Fruit fly (Drosophila melanogaster): ENCODE results near the gene inaF-A.
A peak's percentile ranks its signal among the peaks of the same experiment; 100 is the strongest.

inaF-A gene

dm6 chrX:11715937-11716730, 17.6 kb downstream of the inaF-A start (continued):
- TF ChIP-seq bcd (GFP tag; optimal IDR thresholded peaks at IDR 0.05) (peak; percentile 91), CG5245 (GFP tag; optimal IDR thresholded peaks at IDR 0.05) (peak; percentile 60), CG10321 (GFP tag; IDR thresholded peaks at IDR 0.05) (peak; percentile 23; the same call in 1 of the 2 replicates), Sox102F (GFP tag; optimal IDR thresholded peaks at IDR 0.05) (peak; percentile 87), HLHmδ (GFP tag; optimal IDR thresholded peaks at IDR 0.05) (no peak), CG4360 (GFP tag; IDR thresholded peaks at IDR 0.05) (peak; percentile 34; the same call in 1 of the 2 replicates), Ets65A (GFP tag) (peak; percentile 99), ab (GFP tag; optimal IDR thresholded peaks at IDR 0.05) (peak; percentile 38), YL-1 (GFP tag; optimal IDR thresholded peaks at IDR 0.05) (peak; percentile 24), Ptx1 (GFP tag; IDR thresholded peaks at IDR 0.05) (peak; percentile 89), ERR (GFP tag; optimal IDR thresholded peaks at IDR 0.05) (peak; percentile 84), CG12391 (tag; optimal IDR thresholded peaks at IDR 0.05) (peak; percentile 89), fd3F (GFP tag; optimal IDR thresholded peaks at IDR 0.05) (peak; percentile 75), ems (GFP tag; optimal IDR thresholded peaks at IDR 0.05) (peak; percentile 83), klu (GFP tag; IDR thresholded peaks at IDR 0.05) (peak; percentile 79), CG12236 (GFP tag; optimal IDR thresholded peaks at IDR 0.05) (peak; percentile 60), slp2 (GFP tag; optimal IDR thresholded peaks at IDR 0.05) (peak; percentile 85), aop (GFP tag; IDR thresholded peaks at IDR 0.05) (no peak), CG18476 (GFP tag; optimal IDR thresholded peaks at IDR 0.05) (peak; percentile 85), nerfin-2 (GFP tag; IDR thresholded peaks at IDR 0.05; ENCODE audit: partially characterized antibody) (peak; percentile 11; the same call in 1 of the 2 replicates), CG14710 (tag; optimal IDR thresholded peaks at IDR 0.05) (peak; percentile 85), kni (GFP tag; optimal IDR thresholded peaks at IDR 0.05) (no peak), MBD-R2 (GFP tag; IDR thresholded peaks at IDR 0.05) (peak; percentile 31; the same call in 1 of the 2 replicates), CG17328 (GFP tag; IDR thresholded peaks at IDR 0.05) (peak; percentile 86), GATAe (GFP tag; conservative IDR thresholded peaks at IDR 0.05) (peak; percentile 60), sisA (GFP tag; IDR thresholded peaks at IDR 0.05) (peak; percentile 84), Side (GFP tag; optimal IDR thresholded peaks at IDR 0.05) (peak; percentile 70), trem (tag; optimal IDR thresholded peaks at IDR 0.05) (peak; percentile 74), Asciz (GFP tag; optimal IDR thresholded peaks at IDR 0.05) (peak; percentile 74), Drgx (GFP tag; IDR thresholded peaks at IDR 0.05) (peak; percentile 85), CG13296 (GFP tag; optimal IDR thresholded peaks at IDR 0.05) (peak; percentile 86), Dref (GFP tag; IDR thresholded peaks at IDR 0.05) (no peak), CG31388 (GFP tag; optimal IDR thresholded peaks at IDR 0.05) (peak; percentile 82), ind (GFP tag; optimal IDR thresholded peaks at IDR 0.05) (peak; percentile 87), pfk (GFP tag; optimal IDR thresholded peaks at IDR 0.05) (peak; percentile 50), H15 (GFP tag; IDR thresholded peaks at IDR 0.05) (peak; percentile 37; the same call in 2 of the 3 replicates), pum (GFP tag; optimal IDR thresholded peaks at IDR 0.05) (peak; percentile 75), Lhr (GFP tag; optimal IDR thresholded peaks at IDR 0.05) (peak; percentile 32), CG8089 (GFP tag; optimal IDR thresholded peaks at IDR 0.05) (peak; percentile 75), Dek (tag; optimal IDR thresholded peaks at IDR 0.05) (peak; percentile 81), CG7556 (GFP tag; optimal IDR thresholded peaks at IDR 0.05) (peak; percentile 89), tio (GFP tag; optimal IDR thresholded peaks at IDR 0.05) (peak; percentile 89), CG6765 (GFP tag; optimal IDR thresholded peaks at IDR 0.05) (peak; percentile 80), C15 (GFP tag; IDR thresholded peaks at IDR 0.05) (0 out of 3 replicates have a peak, but pooled peaks have one; percentile 25), CG17385 (GFP tag; optimal IDR thresholded peaks at IDR 0.05) (peak; percentile 87), CG8478 (optimal IDR thresholded peaks at IDR 0.05) (no peak), Hsf (GFP tag; optimal IDR thresholded peaks at IDR 0.05) (peak; percentile 90), az2 (GFP tag; optimal IDR thresholded peaks at IDR 0.05) (peak; percentile 84), jing (GFP tag; optimal IDR thresholded peaks at IDR 0.05) (peak; percentile 79), CG10274 (GFP tag; optimal IDR thresholded peaks at IDR 0.05) (peak; percentile 90)

Data from whole organism, embryonic.